ENCODE assay signal across 3 fruit fly cellular contexts in the genomic region with DNA sequence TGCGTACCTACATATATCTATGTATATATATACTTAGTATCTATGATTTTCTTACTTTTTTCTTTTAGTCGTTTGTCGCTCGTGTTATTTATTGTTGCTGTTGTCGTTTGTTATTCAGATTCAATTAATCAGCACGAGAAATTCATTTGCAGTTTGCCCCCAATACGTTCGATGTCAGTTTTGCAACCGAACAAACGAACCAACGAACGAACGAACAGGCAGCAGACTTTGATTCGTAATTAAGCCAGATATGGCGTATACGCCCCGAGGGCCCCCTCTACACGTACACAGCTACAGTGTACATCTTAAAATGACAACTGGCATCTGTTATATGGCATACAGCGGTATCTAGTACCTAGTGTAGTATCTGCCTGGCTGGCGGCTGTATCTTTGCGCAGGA.
TF ChIP-seq lines count a peak whose summit lies in the region.

No protein-coding gene starts in this region.

- no peak for TF ChIP-seq CTCF in whole organism, embryonic (GFP tag; optimal IDR thresholded peaks at IDR 0.05; lab: Kevin White, UChicago)

TF ChIP-seq in whole organism, adult, 20 proteins besides CTCF, POLR2A, EP300 and RAD21:
- TF ChIP-seq CG11617 (GFP tag; optimal IDR thresholded peaks at IDR 0.05; lab: Kevin White, UChicago) (no peak), CG12768 (GFP tag; optimal IDR thresholded peaks at IDR 0.05; lab: Kevin White, UChicago) (peak; percentile 72)
TF ChIP-seq in whole organism, adult: peak in this region for 1.

TF ChIP-seq in whole organism, embryonic, 481 proteins besides CTCF, POLR2A, EP300 and RAD21:
- TF ChIP-seq sr (GFP tag; IDR thresholded peaks at IDR 0.05; lab: Robert Waterston, UW) (no peak), CG3995 (GFP tag; optimal IDR thresholded peaks at IDR 0.05; lab: Kevin White, UChicago) (no peak), lov (optimal IDR thresholded peaks at IDR 0.05; lab: Kevin White, UChicago) (no peak), lov (GFP tag; IDR thresholded peaks at IDR 0.05; lab: Robert Waterston, UW) (0 out of 3 replicates have a peak, but pooled peaks have one; percentile 11), CG2889 (GFP tag; IDR thresholded peaks at IDR 0.05; lab: Robert Waterston, UW) (0 out of 3 replicates have a peak, but pooled peaks have one; percentile 12), Mes4 (GFP tag; optimal IDR thresholded peaks at IDR 0.05; lab: Kevin White, UChicago) (no peak), CG13296 (GFP tag; optimal IDR thresholded peaks at IDR 0.05; lab: Kevin White, UChicago) (no peak), CG13624 (GFP tag; optimal IDR thresholded peaks at IDR 0.05; lab: Kevin White, UChicago) (no peak), Deaf1 (tag; optimal IDR thresholded peaks at IDR 0.05; lab: Kevin White, UChicago) (peak; percentile 53), CG9609 (GFP tag; optimal IDR thresholded peaks at IDR 0.05; lab: Kevin White, UChicago) (no peak), CG12942 (GFP tag; optimal IDR thresholded peaks at IDR 0.05; lab: Kevin White, UChicago) (no peak), sens-2 (GFP tag; IDR thresholded peaks at IDR 0.05; lab: Robert Waterston, UW) (no peak), HLH3B (GFP tag; IDR thresholded peaks at IDR 0.05; lab: Robert Waterston, UW) (no peak), CG4282 (GFP tag; optimal IDR thresholded peaks at IDR 0.05; lab: Kevin White, UChicago) (no peak), Nf-YC (tag; optimal IDR thresholded peaks at IDR 0.05; lab: Kevin White, UChicago) (no peak), CG10147 (GFP tag; optimal IDR thresholded peaks at IDR 0.05; lab: Kevin White, UChicago) (no peak), Dll (GFP tag; IDR thresholded peaks at IDR 0.05; lab: Robert Waterston, UW; ENCODE audit: partially characterized antibody) (no peak), CG1233 (GFP tag; optimal IDR thresholded peaks at IDR 0.05; lab: Kevin White, UChicago) (no peak), shn (GFP tag; optimal IDR thresholded peaks at IDR 0.05; lab: Kevin White, UChicago) (no peak), D19A (tag; optimal IDR thresholded peaks at IDR 0.05; lab: Kevin White, UChicago) (no peak), ase (GFP tag; IDR thresholded peaks at IDR 0.05; lab: Robert Waterston, UW) (0 out of 3 replicates have a peak, but pooled peaks have one; percentile 16), mirr (GFP tag; optimal IDR thresholded peaks at IDR 0.05; lab: Kevin White, UChicago) (peak; percentile 34), Awh (GFP tag; IDR thresholded peaks at IDR 0.05; lab: Robert Waterston, UW) (no peak)

TF ChIP-seq in whole organism, prepupa, 60 proteins besides CTCF, POLR2A, EP300 and RAD21:
- TF ChIP-seq Eip78C (GFP tag; lab: Kevin White, UChicago) (peak; percentile 27), Hr38 (GFP tag; optimal IDR thresholded peaks at IDR 0.05; lab: Kevin White, UChicago) (no peak)
